Worm (Caenorhabditis elegans): Measurements from ENCODE around the gene D2045.5.

D2045.5 gene

DNA sequence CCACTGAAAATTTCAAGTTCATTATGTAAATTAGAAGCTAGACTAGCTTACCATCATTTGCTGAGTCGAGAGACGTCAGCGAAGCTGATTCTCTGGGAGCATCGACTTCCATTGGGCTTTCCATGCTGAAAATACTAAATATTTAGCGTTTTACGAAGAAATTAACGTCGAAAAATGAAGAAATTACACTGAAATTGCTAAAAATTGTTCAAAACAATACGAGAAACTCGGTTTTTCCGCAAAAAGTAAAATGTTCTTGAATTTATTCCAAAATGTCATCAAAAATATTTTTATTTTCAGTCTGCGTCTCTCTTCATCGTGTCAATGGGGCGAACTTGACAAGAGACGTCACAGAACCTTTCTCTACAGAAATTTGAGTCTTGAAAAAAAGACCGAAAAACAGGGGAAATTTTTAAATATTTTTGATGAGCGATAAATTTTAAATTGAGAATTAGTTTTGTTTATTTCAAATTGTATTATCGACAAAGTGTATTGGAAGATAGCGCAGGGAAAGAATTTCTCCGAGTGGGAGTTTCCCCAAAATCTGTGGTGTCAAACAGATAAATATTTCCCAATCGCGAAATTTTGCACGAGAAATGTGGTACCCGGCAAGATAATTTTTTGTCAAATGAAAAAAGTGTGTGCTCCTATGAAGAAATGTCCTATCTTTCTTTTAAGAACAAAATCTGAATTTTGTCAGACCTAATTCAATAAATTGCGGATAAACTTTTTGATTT lies 8.8 kb downstream of the D2045.5 start, which contains the start of gene ecps-1 (continued):
- peak; percentile 87 for TF ChIP-seq ceh-2 (tag; optimal IDR thresholded peaks at IDR 0.05)
- TF ChIP-seq hlh-6 (tag; optimal IDR thresholded peaks at IDR 0.05), result no peak
- TF ChIP-seq ceh-31 (tag; optimal IDR thresholded peaks at IDR 0.05), result peak; percentile 99
- TF ChIP-seq ceh-45 (GFP tag; IDR thresholded peaks at IDR 0.05), result 0 out of 2 replicates have a peak, but pooled peaks have one; percentile 32
- TF ChIP-seq ceh-14 (tag; optimal IDR thresholded peaks at IDR 0.05), result peak; percentile 78
- peak; percentile 45 for TF ChIP-seq ahr-1 (tag; optimal IDR thresholded peaks at IDR 0.05)
- TF ChIP-seq rnt-1 (tag; optimal IDR thresholded peaks at IDR 0.05), result peak; percentile 94
- TF ChIP-seq fax-1 (tag; optimal IDR thresholded peaks at IDR 0.05), result peak; percentile 88
- TF ChIP-seq unc-42 (tag; optimal IDR thresholded peaks at IDR 0.05), result peak; percentile 70
- TF ChIP-seq unc-55 (GFP tag; optimal IDR thresholded peaks at IDR 0.05), result peak; percentile 15
- no peak for TF ChIP-seq Y22D7AL.16 (tag; optimal IDR thresholded peaks at IDR 0.05)
- peak; percentile 93 for TF ChIP-seq ref-2 (tag; optimal IDR thresholded peaks at IDR 0.05)
- no peak for TF ChIP-seq sox-2 (GFP tag; IDR thresholded peaks at IDR 0.05)
- peak; percentile 22 for TF ChIP-seq F13H6.1 (tag; optimal IDR thresholded peaks at IDR 0.05)
- TF ChIP-seq dmd-4 (tag; optimal IDR thresholded peaks at IDR 0.05; ENCODE audit: borderline replicate concordance), result peak; percentile 28
- no peak for TF ChIP-seq fkh-10 (GFP tag; optimal IDR thresholded peaks at IDR 0.05)
- no peak for TF ChIP-seq ceh-19 (GFP tag; optimal IDR thresholded peaks at IDR 0.05)
- TF ChIP-seq hlh-30 (tag; optimal IDR thresholded peaks at IDR 0.05; ENCODE audit: insufficient read depth), result no peak
- peak; percentile 21 for TF ChIP-seq hlh-15 (tag; optimal IDR thresholded peaks at IDR 0.05)
- no peak for TF ChIP-seq syd-9 (tag; optimal IDR thresholded peaks at IDR 0.05)
- TF ChIP-seq elt-4 (tag; optimal IDR thresholded peaks at IDR 0.05), result no peak
- TF ChIP-seq madf-2 (tag; optimal IDR thresholded peaks at IDR 0.05), result no peak
- no peak for TF ChIP-seq pat-9 (tag; optimal IDR thresholded peaks at IDR 0.05)
- peak; percentile 56 for TF ChIP-seq unc-86 (tag; optimal IDR thresholded peaks at IDR 0.05)
- no peak for TF ChIP-seq K09A11.1 (tag; optimal IDR thresholded peaks at IDR 0.05; ENCODE audit: insufficient read depth)
- no peak for TF ChIP-seq npax-4 (tag; optimal IDR thresholded peaks at IDR 0.05)
- TF ChIP-seq mec-3 (tag; optimal IDR thresholded peaks at IDR 0.05; ENCODE audit: borderline replicate concordance), result no peak
- no peak for TF ChIP-seq lin-11 (tag; optimal IDR thresholded peaks at IDR 0.05)
- peak; percentile 30 for TF ChIP-seq ceh-18 (tag; optimal IDR thresholded peaks at IDR 0.05)
- peak; percentile 39 for TF ChIP-seq fkh-6 (tag; optimal IDR thresholded peaks at IDR 0.05)
- no peak for TF ChIP-seq sdc-2 (tag; optimal IDR thresholded peaks at IDR 0.05)
- TF ChIP-seq elt-2 (tag; optimal IDR thresholded peaks at IDR 0.05), result no peak

DNA sequence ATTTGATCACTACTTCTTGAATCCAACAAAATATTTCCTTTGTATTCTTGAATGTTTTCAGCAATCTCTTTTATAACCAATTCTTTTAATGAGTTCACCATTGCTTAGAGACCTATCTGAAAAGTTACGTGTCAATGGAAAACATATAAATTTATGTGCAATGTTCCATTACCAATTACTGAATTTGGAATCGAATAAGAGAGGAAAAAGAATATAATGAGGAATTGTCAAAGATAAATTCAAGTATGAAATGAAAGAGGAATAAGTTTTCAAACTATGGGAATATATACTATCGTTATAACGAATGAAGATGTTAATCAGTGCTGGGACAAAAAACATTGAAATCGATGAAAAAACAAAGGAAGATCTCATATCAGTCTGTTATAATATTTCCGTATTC lies 18.4 kb downstream of the D2045.5 start, which contains the start of gene H04D03.4:
TSS of gene H04D03.4 (minus strand) at position 101 of the 400 bp plus-strand sequence.
- TF ChIP-seq nhr-11 (tag; optimal IDR thresholded peaks at IDR 0.05) (no peak), ceh-14 (tag; optimal IDR thresholded peaks at IDR 0.05) (no peak), syd-9 (tag; optimal IDR thresholded peaks at IDR 0.05) (no peak), hlh-8 (tag; optimal IDR thresholded peaks at IDR 0.05) (no peak), unc-3 (GFP tag; conservative IDR thresholded peaks at IDR 0.05) (no peak), unc-3 (tag; optimal IDR thresholded peaks at IDR 0.05) (no peak), ama-1 (optimal IDR thresholded peaks at IDR 0.05) (no peak), pax-1 (tag; optimal IDR thresholded peaks at IDR 0.05) (no peak), rnt-1 (tag; optimal IDR thresholded peaks at IDR 0.05) (no peak), pha-4 (tag; optimal IDR thresholded peaks at IDR 0.05) (no peak), pros-1 (tag; optimal IDR thresholded peaks at IDR 0.05) (no peak), T23F11.4 (GFP tag; optimal IDR thresholded peaks at IDR 0.05) (no peak)

Measured in whole organism, late embryonic.